Worm (Caenorhabditis elegans) whole organism, L2 larva: ENCODE measurements around the gene F23A7.1.
"Not testable (repeated sequence)": the region's sequence is repeated elsewhere in the genome, so short reads cannot be mapped to it uniquely, and the experiment has no call there.

Source experiments
- C34F6.9 ChIP-seq: fragments of 150-350 bp; optimal IDR thresholded peaks from 2 replicates; lab custom pipeline; 2014; ENCODE audit warnings: missing biosample characterization, missing genetic modification characterization
- F13H6.1 ChIP-seq: sonication (generic microtip); optimal IDR thresholded peaks from 2 replicates; lab custom pipeline; 2016; ENCODE audit warnings: missing genetic modification characterization, missing compliant biosample characterization
- R02D3.7 ChIP-seq: fragments of 150-350 bp; optimal IDR thresholded peaks from 2 replicates; lab custom pipeline; 2014; ENCODE audit warnings: missing biosample characterization, missing genetic modification characterization
- alr-1 ChIP-seq: fragments of 150-350 bp; optimal IDR thresholded peaks from 2 replicates; lab custom pipeline; 2014; ENCODE audit warnings: missing biosample characterization, missing genetic modification characterization
- aly-2 ChIP-seq: fragments of 150-350 bp; optimal IDR thresholded peaks from 2 replicates; lab custom pipeline; 2014; ENCODE audit warnings: missing biosample characterization, missing genetic modification characterization
- ama-1 ChIP-seq: fragments of 150-350 bp; optimal IDR thresholded peaks from 2 replicates; lab custom pipeline; 2018; ENCODE audit warnings: inconsistent platforms
- blmp-1 ChIP-seq: sonication (generic microtip); optimal IDR thresholded peaks from 2 replicates; lab custom pipeline; 2017; ENCODE audit warnings: missing genetic modification characterization, mild to moderate bottlenecking, missing compliant biosample characterization, antibody characterized with exemption, moderate library complexity; ENCODE audit not compliant: insufficient read depth
- ceh-16 ChIP-seq: fragments of 150-350 bp; optimal IDR thresholded peaks from 2 replicates; lab custom pipeline; 2014; ENCODE audit warnings: missing biosample characterization, missing genetic modification characterization
- crh-2 ChIP-seq: sonication (generic microtip); optimal IDR thresholded peaks from 2 replicates; lab custom pipeline; 2017; ENCODE audit warnings: missing biosample characterization, missing genetic modification characterization
- elt-1 ChIP-seq: fragments of 150-350 bp; optimal IDR thresholded peaks from 2 replicates; lab custom pipeline; 2014; ENCODE audit warnings: missing biosample characterization, missing genetic modification characterization
- elt-3 ChIP-seq: sonication (generic microtip); optimal IDR thresholded peaks from 2 replicates; lab custom pipeline; 2017; ENCODE audit warnings: missing biosample characterization, missing genetic modification characterization
- fos-1 ChIP-seq: fragments of 150-350 bp; optimal IDR thresholded peaks from 2 replicates; lab custom pipeline; 2014; ENCODE audit warnings: missing biosample characterization, missing genetic modification characterization
- gmeb-1 ChIP-seq: fragments of 150-350 bp; optimal IDR thresholded peaks from 2 replicates; lab custom pipeline; 2014; ENCODE audit warnings: missing biosample characterization, missing genetic modification characterization
- lin-11 ChIP-seq: fragments of 150-350 bp; sonication (generic microtip); optimal IDR thresholded peaks from 2 replicates; lab custom pipeline; 2014; ENCODE audit warnings: missing biosample characterization, missing genetic modification characterization, inconsistent platforms, mixed read lengths
- lin-39 ChIP-seq: fragments of 150-350 bp; optimal IDR thresholded peaks from 2 replicates; lab custom pipeline; 2014; ENCODE audit warnings: missing biosample characterization, missing genetic modification reagents, missing genetic modification characterization
- lsy-2 ChIP-seq, 2 experiments: fragments of 150-350 bp in 1 of 2; sonication (generic microtip) in 1 of 2; optimal IDR thresholded peaks; 2 replicates each; lab custom pipeline; 2014 to 2017; ENCODE audit warnings: missing biosample characterization in 2 of 2, missing genetic modification characterization in 2 of 2
- mab-5 ChIP-seq: fragments of 150-350 bp; optimal IDR thresholded peaks from 2 replicates; lab custom pipeline; 2014; ENCODE audit warnings: missing biosample characterization, missing genetic modification characterization
- mdl-1 ChIP-seq, 2 experiments: fragments of 150-350 bp in 1 of 2; sonication (generic microtip) in 1 of 2; optimal IDR thresholded peaks; 2 replicates each; lab custom pipeline; 2017; ENCODE audit warnings: missing biosample characterization in 2 of 2, missing genetic modification characterization in 2 of 2
- nhr-10 ChIP-seq: sonication (generic microtip); optimal IDR thresholded peaks from 2 replicates; lab custom pipeline; 2017; ENCODE audit warnings: missing biosample characterization, missing genetic modification characterization
- nhr-11 ChIP-seq: fragments of 150-350 bp; optimal IDR thresholded peaks from 2 replicates; lab custom pipeline; 2014; ENCODE audit warnings: missing biosample characterization, missing genetic modification characterization
- nhr-129 ChIP-seq: fragments of 150-350 bp; optimal IDR thresholded peaks from 2 replicates; lab custom pipeline; 2014; ENCODE audit warnings: missing biosample characterization, missing genetic modification characterization
- nhr-21 ChIP-seq: fragments of 150-350 bp; optimal IDR thresholded peaks from 2 replicates; lab custom pipeline; 2014; ENCODE audit warnings: missing biosample characterization, missing genetic modification characterization
- nhr-23 ChIP-seq: fragments of 150-350 bp; optimal IDR thresholded peaks from 2 replicates; lab custom pipeline; 2014; ENCODE audit warnings: missing biosample characterization, missing genetic modification reagents, missing genetic modification characterization
- nhr-237 ChIP-seq: fragments of 150-350 bp; optimal IDR thresholded peaks from 2 replicates; lab custom pipeline; 2014; ENCODE audit warnings: missing biosample characterization, missing genetic modification characterization
- nhr-25 ChIP-seq: fragments of 150-350 bp; sonication (generic microtip); optimal IDR thresholded peaks from 3 replicates; lab custom pipeline; 2014; ENCODE audit warnings: missing biosample characterization, missing genetic modification characterization
- peb-1 ChIP-seq: fragments of 150-350 bp; optimal IDR thresholded peaks from 2 replicates; lab custom pipeline; 2014; ENCODE audit warnings: missing biosample characterization, missing genetic modification characterization
- sma-9 ChIP-seq, 2 experiments: fragments of 150-350 bp in 1 of 2; sonication (generic microtip) in 1 of 2; optimal IDR thresholded peaks; 2 replicates each; lab custom pipeline; 2014 to 2016; ENCODE audit warnings: missing genetic modification characterization in 2 of 2, mild to moderate bottlenecking in 1 of 2, missing biosample characterization in 1 of 2, missing compliant biosample characterization in 1 of 2, missing genetic modification reagents in 1 of 2, moderate library complexity in 1 of 2
- unc-55 ChIP-seq: fragments of 150-350 bp; sonication (generic microtip); optimal IDR thresholded peaks from 3 replicates; lab custom pipeline; 2014; ENCODE audit warnings: missing biosample characterization, missing genetic modification reagents, missing genetic modification characterization
- ztf-1 ChIP-seq: fragments of 200-800 bp; sonication (Bioruptor generic); conservative IDR thresholded peaks from 2 replicates; pipeline ENCODE4 v1.3.6; 2022; ENCODE audit warnings: missing genetic modification characterization, missing compliant biosample characterization
- ztf-11 ChIP-seq: sonication (generic microtip); optimal IDR thresholded peaks from 2 replicates; lab custom pipeline; 2017; ENCODE audit warnings: missing biosample characterization, missing genetic modification characterization

F23A7.1 gene

ce11 chrX:16209660-16210059 lies 7.5 kb upstream of the F23A7.1 start (continued):
- TF ChIP-seq nhr-10 (tag; lab: Kevin White, UChicago) (peak; percentile 68), peb-1 (no peak), alr-1 (no peak), ztf-1 (GFP tag; lab: Robert Waterston, UW) (no peak), nhr-25 (tag; lab: Kevin White, UChicago) (peak; percentile 64), lin-39 (tag; lab: Kevin White, UChicago) (no peak), lin-11 (tag; lab: Kevin White, UChicago) (peak; percentile 84), ama-1 (lab: Kevin White, UChicago) (no peak), mab-5 (tag; lab: Kevin White, UChicago) (peak; percentile 89), unc-55 (GFP tag; lab: Kevin White, UChicago) (peak; percentile 91), elt-1 (tag; lab: Kevin White, UChicago) (no peak), nhr-23 (tag; lab: Kevin White, UChicago) (no peak), sma-9 (GFP tag; optimal IDR thresholded peaks at IDR 0.05; lab: Kevin White, UChicago) (peak; percentile 80), sma-9 (tag; optimal IDR thresholded peaks at IDR 0.05; lab: Kevin White, UChicago) (no peak)

DNA sequence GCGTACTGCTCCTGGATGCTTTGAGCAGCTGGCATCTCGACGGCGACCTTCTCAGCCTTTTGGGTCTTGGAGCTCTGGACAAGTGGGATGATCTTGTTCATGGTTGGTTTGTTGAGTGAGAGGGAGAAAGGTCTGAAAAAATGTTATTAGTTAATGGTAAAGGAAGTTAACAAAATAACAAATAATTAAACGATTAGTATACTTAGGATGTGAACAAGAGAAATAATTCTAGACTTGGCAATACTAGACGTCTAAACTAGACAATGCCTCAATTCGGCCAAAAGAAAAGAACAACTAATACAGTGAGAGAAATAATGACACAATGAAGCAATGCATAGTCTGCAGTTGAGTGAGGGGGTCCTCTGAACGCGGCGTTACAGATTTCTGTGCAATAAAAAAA lies 6.7 kb upstream of the F23A7.1 start, which contains the start of gene R11.4:
Gene R11.4 (minus strand): TSS at position 101 of the 400 bp plus-strand sequence.
- no peak for TF ChIP-seq peb-1
- TF ChIP-seq, all 48 proteins: peak for 0

ce11 chrX:16212306-16212705 lies 4.9 kb upstream of the F23A7.1 start, which contains the start of gene F23A7.4:
F23A7.4 (plus strand) TSS chrX:16212606.
- TF ChIP-seq sma-9 (GFP tag; optimal IDR thresholded peaks at IDR 0.05; lab: Kevin White, UChicago); sma-9 (tag; optimal IDR thresholded peaks at IDR 0.05; lab: Kevin White, UChicago); F13H6.1 (tag; lab: Kevin White, UChicago); blmp-1: not testable (repeated sequence)

DNA sequence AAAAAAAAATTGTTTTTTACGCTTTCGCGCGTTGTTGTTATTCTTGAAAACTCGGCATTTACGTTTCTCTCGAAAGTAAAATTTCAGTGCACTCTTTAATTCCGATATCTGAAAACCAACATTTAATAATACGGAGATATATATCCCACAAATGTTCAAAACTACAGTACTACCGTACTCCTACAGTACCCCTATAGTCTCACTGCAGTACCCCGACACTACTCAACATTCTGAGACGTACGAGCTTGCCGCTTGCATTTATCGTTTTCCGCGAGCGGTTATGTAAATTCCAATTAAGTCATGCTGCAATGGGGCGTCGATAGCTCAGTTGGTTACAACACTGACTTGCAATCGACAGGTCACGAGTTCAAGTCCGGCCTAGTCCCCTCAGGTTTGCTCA lies 4.1 kb upstream of the F23A7.1 start, which contains the start of gene F23A7.8:
Gene F23A7.8 (plus strand): TSS at position 301 of the 400 bp plus-strand sequence.
- TF ChIP-seq alr-1; R02D3.7 (tag; lab: Kevin White, UChicago); ceh-16 (tag; lab: Kevin White, UChicago): not testable (repeated sequence)

ce11 chrX:16217749-16218148 lies 541 bp downstream of the F23A7.1 start:
- TF ChIP-seq gmeb-1, result no peak
- no peak for TF ChIP-seq unc-55 (GFP tag; lab: Kevin White, UChicago)
- TF ChIP-seq nhr-25 (tag; lab: Kevin White, UChicago), result no peak
- TF ChIP-seq nhr-11, result no peak
- no peak for TF ChIP-seq ztf-11 (tag; lab: Kevin White, UChicago)
- TF ChIP-seq mab-5 (tag; lab: Kevin White, UChicago), result no peak
- no peak for TF ChIP-seq nhr-237 (tag; lab: Kevin White, UChicago)
- no peak for TF ChIP-seq elt-1 (tag; lab: Kevin White, UChicago)
- no peak for TF ChIP-seq lsy-2 (tag; optimal IDR thresholded peaks at IDR 0.05; lab: Kevin White, UChicago)

- TF ChIP-seq alr-1 (no peak), C34F6.9 (tag; lab: Kevin White, UChicago) (peak; percentile 48), unc-55 (GFP tag; lab: Kevin White, UChicago) (peak; percentile 5), crh-2 (peak; percentile 61), blmp-1 (no peak), elt-3 (tag; lab: Kevin White, UChicago) (no peak), nhr-129 (tag; lab: Kevin White, UChicago) (peak; percentile 41), mdl-1 (tag; optimal IDR thresholded peaks at IDR 0.05; lab: Kevin White, UChicago) (peak in 1 of 2 experiments; percentile 48), lin-11 (tag; lab: Kevin White, UChicago) (peak; percentile 19), ama-1 (lab: Kevin White, UChicago) (no peak), nhr-21 (tag; lab: Kevin White, UChicago) (no peak), aly-2 (tag; lab: Kevin White, UChicago) (no peak), fos-1 (tag; lab: Kevin White, UChicago) (peak; percentile 27), sma-9 (GFP tag; optimal IDR thresholded peaks at IDR 0.05; lab: Kevin White, UChicago) (peak; percentile 65), sma-9 (tag; optimal IDR thresholded peaks at IDR 0.05; lab: Kevin White, UChicago) (no peak)
Observed at ce11 chrX:16218306-16218705, 1.1 kb downstream of the F23A7.1 start.
